Worm (Caenorhabditis elegans): Measurements from ENCODE around the gene F10C1.23.

Gene F10C1.23

DNA sequence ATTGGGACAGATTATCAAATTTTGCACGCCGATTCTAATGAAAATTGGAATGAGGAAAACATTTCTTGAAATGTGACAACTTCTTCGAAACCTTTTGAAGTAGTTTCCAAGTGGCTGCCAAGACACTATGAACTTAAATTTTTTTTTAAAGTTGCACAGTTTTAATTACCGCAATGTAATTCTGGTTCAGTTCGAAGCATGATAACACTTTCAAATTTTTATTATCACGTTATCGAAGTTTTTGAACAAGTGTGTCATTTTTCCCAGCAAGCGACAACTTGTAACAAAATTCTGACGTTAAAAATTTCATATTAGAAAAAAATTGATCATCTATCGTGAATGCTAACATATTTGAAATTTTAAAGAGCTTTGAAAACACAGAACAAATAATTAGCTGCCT is 15.1 kb upstream of the F10C1.23 start:
- TF ChIP-seq elt-2 (tag; optimal IDR thresholded peaks at IDR 0.05): peak; percentile 73
- TF ChIP-seq nhr-28 (tag; optimal IDR thresholded peaks at IDR 0.05): no peak

DNA sequence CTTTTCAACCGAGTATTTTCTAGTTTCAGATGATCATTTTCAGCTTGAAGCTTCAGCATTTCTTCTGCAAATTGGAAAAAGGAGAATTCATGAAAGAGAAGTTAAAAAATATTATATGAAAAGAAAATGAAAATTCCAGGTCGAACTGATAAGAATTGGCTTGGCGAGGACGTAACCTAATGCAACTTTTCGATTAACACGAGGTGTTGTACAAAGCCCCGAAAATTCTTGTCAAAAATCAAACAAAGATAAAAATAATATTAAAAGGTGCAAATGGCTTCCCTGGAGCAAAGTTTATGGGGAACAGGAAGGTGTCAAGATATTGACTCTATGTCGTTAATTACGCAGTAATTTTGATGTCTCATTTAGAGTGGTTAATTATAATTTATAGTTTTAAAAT is 13.5 kb upstream of the F10C1.23 start:
- no peak for TF ChIP-seq ztf-4 (tag; optimal IDR thresholded peaks at IDR 0.05)
- TF ChIP-seq snpc-4 (tag; optimal IDR thresholded peaks at IDR 0.05): no peak
- TF ChIP-seq pqm-1 (tag; optimal IDR thresholded peaks at IDR 0.05): peak; percentile 16
- TF ChIP-seq ceh-28 (tag; optimal IDR thresholded peaks at IDR 0.05): no peak
- no peak for TF ChIP-seq nhr-237 (tag; optimal IDR thresholded peaks at IDR 0.05)
- peak; percentile 95 for TF ChIP-seq elt-2 (tag; optimal IDR thresholded peaks at IDR 0.05)
- no peak for TF ChIP-seq nhr-76 (tag; optimal IDR thresholded peaks at IDR 0.05)
- no peak for TF ChIP-seq aly-2 (tag; optimal IDR thresholded peaks at IDR 0.05)
- no peak for TF ChIP-seq mml-1 (tag; optimal IDR thresholded peaks at IDR 0.05)
- no peak for TF ChIP-seq fkh-2 (tag; optimal IDR thresholded peaks at IDR 0.05)
- no peak for TF ChIP-seq ceh-82 (tag; optimal IDR thresholded peaks at IDR 0.05)
- no peak for TF ChIP-seq unc-39 (tag; optimal IDR thresholded peaks at IDR 0.05)
- TF ChIP-seq jun-1 (tag; optimal IDR thresholded peaks at IDR 0.05): no peak

DNA sequence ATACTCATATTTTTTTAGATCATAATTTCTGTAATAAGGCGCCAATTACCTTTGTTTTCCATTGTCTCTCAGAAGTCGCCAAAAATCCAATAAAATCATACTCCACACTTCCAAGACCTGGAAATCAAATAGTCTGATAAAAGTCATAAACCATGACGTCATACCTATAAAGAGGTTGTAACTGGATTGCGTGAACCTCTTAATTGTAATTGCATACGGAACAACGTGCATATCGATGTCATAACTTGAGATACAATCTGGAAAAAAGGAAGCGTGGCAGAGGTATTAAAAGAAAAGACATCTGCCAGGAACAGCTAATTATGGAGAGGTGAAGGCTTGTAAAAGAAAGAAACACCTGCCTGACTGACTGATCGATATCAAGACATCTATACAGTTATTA is 12.8 kb upstream of the F10C1.23 start, which contains the start of gene F10C1.9:
Gene F10C1.9, minus strand, starts transcription at position 197 of the 400 bp plus-strand sequence.
- TF ChIP-seq ztf-11 (tag; optimal IDR thresholded peaks at IDR 0.05) (no peak), elt-2 (tag; optimal IDR thresholded peaks at IDR 0.05) (peak; percentile 69)

DNA sequence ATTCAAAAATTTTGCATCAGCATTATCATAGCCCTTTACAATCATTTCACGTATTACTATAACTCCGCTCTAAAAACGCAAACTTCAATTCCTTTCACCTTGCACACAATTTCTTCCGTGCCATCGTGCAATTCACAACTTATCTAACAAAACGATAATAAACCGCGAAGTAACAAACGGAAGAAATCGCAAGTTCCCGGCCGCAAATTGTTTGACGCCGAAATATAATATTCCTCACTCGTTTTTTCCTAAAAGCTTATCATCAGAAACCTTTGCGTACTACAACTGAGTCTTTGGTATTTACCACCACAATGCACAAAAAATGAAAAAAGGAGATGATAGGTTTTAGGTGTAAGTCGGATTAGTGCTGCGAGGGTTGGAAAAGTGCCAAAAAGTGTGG is 10.5 kb upstream of the F10C1.23 start:
- TF ChIP-seq nhr-12 (tag; optimal IDR thresholded peaks at IDR 0.05) (no peak), egl-5 (tag; optimal IDR thresholded peaks at IDR 0.05) (no peak), lsy-12 (tag; optimal IDR thresholded peaks at IDR 0.05) (no peak), elt-2 (tag; optimal IDR thresholded peaks at IDR 0.05) (peak; percentile 94), pha-4 (tag; optimal IDR thresholded peaks at IDR 0.05) (no peak)

DNA sequence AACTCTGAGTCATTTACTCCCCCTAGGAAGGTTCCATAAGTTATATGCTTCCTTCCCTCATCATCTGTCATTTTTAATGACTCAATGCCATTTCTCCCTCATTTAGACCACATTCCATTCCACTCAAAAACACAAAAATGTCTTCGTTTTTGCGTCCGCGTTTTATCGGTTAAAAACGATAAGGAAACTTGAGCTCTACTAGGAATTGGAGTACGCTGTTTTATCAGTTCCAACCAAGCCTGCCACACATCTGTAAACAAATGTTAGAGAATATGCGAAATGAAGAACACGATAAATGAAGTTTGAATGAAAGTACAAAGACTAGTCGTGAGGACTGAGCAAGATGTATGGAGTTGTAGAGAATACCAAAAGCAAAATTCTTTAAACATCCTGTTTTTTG is 9.4 kb upstream of the F10C1.23 start:
- TF ChIP-seq pha-4 (tag; optimal IDR thresholded peaks at IDR 0.05) (peak; percentile 39), jun-1 (tag; optimal IDR thresholded peaks at IDR 0.05) (peak; percentile 76), elt-3 (tag; optimal IDR thresholded peaks at IDR 0.05) (no peak), ceh-82 (tag; optimal IDR thresholded peaks at IDR 0.05) (no peak), elt-1 (tag; optimal IDR thresholded peaks at IDR 0.05) (no peak), ceh-28 (tag; optimal IDR thresholded peaks at IDR 0.05) (no peak), zag-1 (tag; optimal IDR thresholded peaks at IDR 0.05) (no peak), hmg-11 (tag; optimal IDR thresholded peaks at IDR 0.05) (no peak), pqm-1 (tag; optimal IDR thresholded peaks at IDR 0.05) (peak; percentile 97), elt-2 (tag; optimal IDR thresholded peaks at IDR 0.05) (peak; percentile 100), R02D3.7 (tag; optimal IDR thresholded peaks at IDR 0.05) (no peak), skn-1 (tag; optimal IDR thresholded peaks at IDR 0.05) (peak; percentile 1)

DNA sequence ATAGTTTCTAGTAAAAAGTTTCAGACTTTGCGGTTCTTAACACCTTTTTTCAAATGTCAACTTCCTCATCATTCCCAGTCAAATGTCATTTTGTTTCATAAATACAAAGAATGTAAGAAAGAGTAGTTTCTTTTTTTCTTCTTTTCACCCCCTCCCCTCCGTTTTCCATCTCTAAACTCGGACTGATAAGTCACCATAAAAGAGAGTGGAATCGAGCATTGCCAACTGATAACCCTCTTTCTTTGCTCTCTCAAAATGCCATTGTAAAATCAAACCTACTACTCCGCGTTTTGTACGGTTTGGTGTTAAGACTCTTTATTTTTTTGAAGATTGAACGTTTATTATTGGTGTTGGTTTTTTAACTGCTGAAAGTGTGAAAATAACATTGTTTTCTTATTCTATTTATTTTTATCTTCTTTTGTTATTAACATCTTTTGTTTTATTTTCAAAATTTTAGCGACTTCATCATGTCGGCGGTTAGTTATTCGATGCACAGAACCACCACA is 8.1 kb upstream of the F10C1.23 start, which contains the start of gene ifb-2:
Gene ifb-2, plus strand, starts transcription at position 456 of the 506 bp plus-strand sequence.
- TF ChIP-seq pqm-1 (tag; optimal IDR thresholded peaks at IDR 0.05) (peak; percentile 90), daf-12 (tag; optimal IDR thresholded peaks at IDR 0.05) (no peak), elt-2 (tag; optimal IDR thresholded peaks at IDR 0.05) (peak; percentile 96)

DNA sequence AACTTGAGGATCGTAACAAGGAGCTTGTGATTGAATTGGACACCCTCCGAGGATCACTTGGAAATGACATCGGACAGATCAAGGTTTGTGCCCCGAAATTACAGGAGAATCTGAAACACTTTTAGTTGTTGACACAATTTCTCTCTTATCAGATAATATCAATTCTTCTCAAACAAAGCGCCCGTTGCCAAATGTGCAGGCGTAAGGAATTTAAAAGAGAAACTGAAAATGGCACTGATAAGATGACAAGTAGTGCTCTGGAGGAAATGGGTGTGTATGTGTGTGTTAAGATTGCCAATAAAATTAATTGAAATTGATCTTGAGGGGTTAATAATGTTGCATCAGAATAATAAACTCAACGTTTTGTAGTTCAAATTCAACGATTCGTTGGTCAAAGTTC is 6.5 kb upstream of the F10C1.23 start:
- TF ChIP-seq fkh-2 (tag; optimal IDR thresholded peaks at IDR 0.05) (no peak), elt-2 (tag; optimal IDR thresholded peaks at IDR 0.05) (peak; percentile 97), nhr-67 (tag; optimal IDR thresholded peaks at IDR 0.05) (no peak), pqm-1 (tag; optimal IDR thresholded peaks at IDR 0.05) (peak; percentile 92), nhr-77 (tag; optimal IDR thresholded peaks at IDR 0.05) (no peak), pha-4 (tag; optimal IDR thresholded peaks at IDR 0.05) (peak; percentile 39), eor-1 (tag; optimal IDR thresholded peaks at IDR 0.05) (no peak)

All from whole organism, L3 larva.